Worm (Caenorhabditis elegans) whole organism, young adult: Measurements from ENCODE around the gene mig-17.
"Not testable (repeated sequence)": the region's sequence is repeated elsewhere in the genome, so short reads cannot be mapped to it uniquely, and the experiment has no call there.

Experiments used
- D2030.7 ChIP-seq: fragments of 200-800 bp; sonication (Bioruptor generic); IDR thresholded peaks from 2 replicates; pipeline ENCODE4 v1.3.6; 2022; ENCODE audit warnings: missing genetic modification reagents, missing genetic modification characterization, missing compliant biosample characterization
- F22D6.2 ChIP-seq: sonication (generic microtip); optimal IDR thresholded peaks from 2 replicates; lab custom pipeline; 2016; ENCODE audit warnings: mild to moderate bottlenecking, missing genetic modification characterization, missing compliant biosample characterization
- F33H1.4 ChIP-seq: fragments of 200-800 bp; sonication (Bioruptor generic); IDR thresholded peaks from 2 replicates; pipeline ENCODE4 v1.3.6; 2022; ENCODE audit warnings: missing genetic modification reagents, missing genetic modification characterization, missing compliant biosample characterization
- F49E8.2 ChIP-seq: sonication (generic microtip); optimal IDR thresholded peaks from 3 replicates; lab custom pipeline; 2017; ENCODE audit warnings: missing genetic modification characterization, mild to moderate bottlenecking, missing compliant biosample characterization, antibody characterized with exemption, moderate library complexity; ENCODE audit not compliant: insufficient read depth
- F57A8.1 ChIP-seq: fragments of 200-800 bp; sonication (Bioruptor generic); optimal IDR thresholded peaks from 2 replicates; lab custom pipeline; 2018; ENCODE audit warnings: mild to moderate bottlenecking, missing genetic modification characterization, moderate library complexity, missing compliant biosample characterization
- ZK185.1 ChIP-seq: sonication (generic microtip); optimal IDR thresholded peaks from 2 replicates; lab custom pipeline; 2016; ENCODE audit warnings: mild to moderate bottlenecking, missing genetic modification characterization, missing compliant biosample characterization; ENCODE audit not compliant: poor library complexity, severe bottlenecking
- atf-7 ChIP-seq: sonication (generic microtip); optimal IDR thresholded peaks from 2 replicates; lab custom pipeline; 2017; ENCODE audit warnings: mild to moderate bottlenecking, missing genetic modification characterization, missing compliant biosample characterization
- ceh-27 ChIP-seq: fragments of 200-800 bp; sonication (Bioruptor generic); optimal IDR thresholded peaks from 2 replicates; lab custom pipeline; 2018; ENCODE audit warnings: mild to moderate bottlenecking, missing genetic modification characterization, moderate library complexity, missing compliant biosample characterization
- ceh-79 ChIP-seq: sonication (generic microtip); optimal IDR thresholded peaks from 2 replicates; lab custom pipeline; 2017; ENCODE audit warnings: mild to moderate bottlenecking, missing genetic modification characterization, missing compliant biosample characterization
- ceh-91 ChIP-seq: fragments of 200-800 bp; sonication (Bioruptor generic); IDR thresholded peaks from 2 replicates; pipeline ENCODE4 v1.3.6; 2022; ENCODE audit warnings: missing genetic modification reagents, missing genetic modification characterization, missing compliant biosample characterization
- dox-1 ChIP-seq: fragments of 200-800 bp; sonication (Bioruptor generic); IDR thresholded peaks from 2 replicates; pipeline ENCODE4 v1.3.6; 2022; ENCODE audit warnings: missing genetic modification reagents, missing genetic modification characterization, missing compliant biosample characterization
- egrh-3 ChIP-seq: fragments of 200-800 bp; sonication (Bioruptor generic); IDR thresholded peaks from 2 replicates; pipeline ENCODE4 v1.3.6; 2022; ENCODE audit warnings: missing genetic modification reagents, missing genetic modification characterization, missing compliant biosample characterization
- ekl-4 ChIP-seq: fragments of 200-800 bp; sonication (Bioruptor generic); IDR thresholded peaks from 2 replicates; pipeline ENCODE4 v1.3.6; 2022; ENCODE audit warnings: missing genetic modification reagents, missing genetic modification characterization, missing compliant biosample characterization
- him-1 ChIP-seq: sonication (generic microtip); optimal IDR thresholded peaks from 2 replicates; lab custom pipeline; 2016; ENCODE audit warnings: missing genotype, missing genetic modification reagents, missing genetic modification characterization, missing compliant biosample characterization
- hmg-20 ChIP-seq: fragments of 200-800 bp; sonication (Bioruptor generic); IDR thresholded peaks from 2 replicates; pipeline ENCODE4 v1.3.6; 2022; ENCODE audit warnings: missing genetic modification reagents, missing genetic modification characterization, missing compliant biosample characterization
- hrde-1 ChIP-seq: sonication (generic microtip); optimal IDR thresholded peaks from 2 replicates; lab custom pipeline; 2016; ENCODE audit warnings: missing genetic modification characterization, mild to moderate bottlenecking, missing compliant biosample characterization, moderate library complexity, missing genotype, missing genetic modification reagents, borderline replicate concordance
- hsf-1 ChIP-seq: fragments of 200-800 bp; sonication (Bioruptor generic); IDR thresholded peaks from 2 replicates; pipeline ENCODE4 v1.3.6; 2022; ENCODE audit warnings: missing genetic modification reagents, missing genetic modification characterization, missing compliant biosample characterization
- let-526 ChIP-seq: fragments of 200-800 bp; sonication (Bioruptor generic); IDR thresholded peaks from 2 replicates; pipeline ENCODE4 v1.3.6; 2022; ENCODE audit warnings: missing genetic modification reagents, missing genetic modification characterization, missing compliant biosample characterization
- lin-26 ChIP-seq: fragments of 200-800 bp; sonication (Bioruptor generic); IDR thresholded peaks from 2 replicates; pipeline ENCODE4 v1.3.6; 2022; ENCODE audit warnings: missing genetic modification reagents, missing genetic modification characterization, missing compliant biosample characterization
- lin-35 ChIP-seq, 3 experiments: fragments of 150-350 bp in 2 of 3; sonication (generic microtip) in 1 of 3; optimal IDR thresholded peaks; 2 replicates each; lab custom pipeline; 2014 to 2018; ENCODE audit warnings: missing biosample characterization in 3 of 3, missing genetic modification characterization in 3 of 3, missing genetic modification reagents in 3 of 3
- lin-40 ChIP-seq: sonication (generic microtip); optimal IDR thresholded peaks from 2 replicates; lab custom pipeline; 2016; ENCODE audit warnings: missing genetic modification characterization, mild to moderate bottlenecking, missing compliant biosample characterization, missing genotype, missing genetic modification reagents
- lir-1 ChIP-seq: fragments of 200-800 bp; sonication (Bioruptor generic); conservative IDR thresholded peaks from 2 replicates; pipeline ENCODE4 v1.3.6; 2022; ENCODE audit warnings: missing genetic modification reagents, missing genetic modification characterization, missing compliant biosample characterization
- lsl-1 ChIP-seq: fragments of 200-800 bp; sonication (Bioruptor generic); optimal IDR thresholded peaks from 2 replicates; lab custom pipeline; 2018; ENCODE audit warnings: mild to moderate bottlenecking, missing genetic modification characterization, moderate library complexity, missing compliant biosample characterization
- madf-10 ChIP-seq: sonication (generic microtip); optimal IDR thresholded peaks from 2 replicates; lab custom pipeline; 2016; ENCODE audit warnings: mild to moderate bottlenecking, missing genetic modification characterization, missing compliant biosample characterization
- madf-6 ChIP-seq: fragments of 200-800 bp; sonication (Bioruptor generic); IDR thresholded peaks from 2 replicates; pipeline ENCODE4 v1.3.6; 2022; ENCODE audit warnings: missing genetic modification reagents, missing genetic modification characterization, missing compliant biosample characterization
- mcd-1 ChIP-seq: fragments of 200-800 bp; sonication (Bioruptor generic); IDR thresholded peaks from 2 replicates; pipeline ENCODE4 v1.3.6; 2022; ENCODE audit warnings: missing genetic modification reagents, missing genetic modification characterization, missing compliant biosample characterization
- mel-28 ChIP-seq: sonication (generic microtip); optimal IDR thresholded peaks from 2 replicates; lab custom pipeline; 2016; ENCODE audit warnings: borderline replicate concordance, mild to moderate bottlenecking, missing genetic modification characterization, missing compliant biosample characterization
- mxl-1 ChIP-seq: sonication (generic microtip); optimal IDR thresholded peaks from 2 replicates; lab custom pipeline; 2016; ENCODE audit warnings: missing genetic modification characterization, missing compliant biosample characterization
- nhr-179 ChIP-seq: sonication (generic microtip); optimal IDR thresholded peaks from 2 replicates; lab custom pipeline; 2016; ENCODE audit warnings: mild to moderate bottlenecking, missing genetic modification characterization, missing compliant biosample characterization
- pha-4 ChIP-seq: fragments of 150-350 bp; sonication (generic microtip); optimal IDR thresholded peaks from 2 replicates; lab custom pipeline; 2014; ENCODE audit warnings: missing biosample characterization, missing genetic modification reagents, missing genetic modification characterization
- snpc-1.3 ChIP-seq: sonication (generic microtip); optimal IDR thresholded peaks from 2 replicates; lab custom pipeline; 2017; ENCODE audit warnings: missing genetic modification characterization, mild to moderate bottlenecking, missing compliant biosample characterization, antibody characterized with exemption, moderate library complexity, missing genotype, missing genetic modification reagents; ENCODE audit not compliant: insufficient read depth
- zfh-2 ChIP-seq: fragments of 200-800 bp; sonication (Bioruptor generic); conservative IDR thresholded peaks from 2 replicates; pipeline ENCODE4 v1.3.6; 2022; ENCODE audit warnings: missing genetic modification reagents, missing genetic modification characterization, missing compliant biosample characterization
- zim-3 ChIP-seq: sonication (generic microtip); optimal IDR thresholded peaks from 2 replicates; lab custom pipeline; 2017; ENCODE audit warnings: mild to moderate bottlenecking, missing genetic modification characterization, moderate library complexity, missing compliant biosample characterization
- ztf-25 ChIP-seq: fragments of 200-800 bp; sonication (Bioruptor generic); IDR thresholded peaks from 2 replicates; pipeline ENCODE4 v1.3.6; 2022; ENCODE audit warnings: missing genetic modification reagents, missing genetic modification characterization, missing compliant biosample characterization
- ztf-3 ChIP-seq: fragments of 200-800 bp; sonication (Bioruptor generic); optimal IDR thresholded peaks from 2 replicates; lab custom pipeline; 2018; ENCODE audit warnings: mild to moderate bottlenecking, missing genetic modification characterization, missing compliant biosample characterization

Gene mig-17

ce11 chrV:11479406-11479805 is 32.9 kb downstream of the mig-17 start, which contains the start of gene T11F9.22:
TSS of gene T11F9.22 (plus strand) at chrV:11479706.
- no peak for TF ChIP-seq dox-1 (GFP tag; lab: Robert Waterston, UW)
- no peak for TF ChIP-seq F57A8.1
- TF ChIP-seq mel-28 (tag; lab: Kevin White, UChicago), result no peak
- no peak for TF ChIP-seq hsf-1
- TF ChIP-seq snpc-1.3, result no peak
- TF ChIP-seq ztf-3, result no peak
- no peak for TF ChIP-seq zfh-2 (GFP tag; lab: Robert Waterston, UW)
- TF ChIP-seq D2030.7 (GFP tag; lab: Robert Waterston, UW), result no peak
- no peak for TF ChIP-seq nhr-179 (tag; lab: Kevin White, UChicago)
- TF ChIP-seq mcd-1 (GFP tag; lab: Robert Waterston, UW), result no peak
- no peak for TF ChIP-seq lin-40 (tag; lab: Kevin White, UChicago)
- no peak for TF ChIP-seq atf-7 (tag; lab: Kevin White, UChicago)
- no peak for TF ChIP-seq F49E8.2 (tag; lab: Kevin White, UChicago)
- no peak for TF ChIP-seq mxl-1 (tag; lab: Kevin White, UChicago)
- TF ChIP-seq lin-26, result no peak
- TF ChIP-seq him-1 (tag; lab: Kevin White, UChicago), result no peak

- not testable (repeated sequence) for TF ChIP-seq pha-4 (tag; lab: Kevin White, UChicago); ZK185.1 (tag; lab: Kevin White, UChicago); ceh-91 (GFP tag; lab: Robert Waterston, UW)
Measured at ce11 chrV:11480734-11481133, 34.2 kb downstream of the mig-17 start, which contains the start of gene T11F9.14. TSS of gene T11F9.14 (minus strand) at chrV:11480834.

- TF ChIP-seq F33H1.4 (GFP tag; lab: Robert Waterston, UW) (peak; percentile 68), lsl-1 (GFP tag; lab: Kevin White, UChicago) (peak; percentile 62), madf-6 (peak; percentile 33; the same call in 1 of the 2 replicates)
Measured at ce11 chrV:11483580-11484092, 37.2 kb downstream of the mig-17 start, which contains the start of gene col-157. TSS of gene col-157 (plus strand) at chrV:11484042.

- peak; percentile 62; the same call in 1 of the 2 replicates for TF ChIP-seq egrh-3 (GFP tag; lab: Robert Waterston, UW)
- TF ChIP-seq lir-1, result no peak
- 0 out of 2 replicates have a peak, but pooled peaks have one; percentile 6 for TF ChIP-seq hmg-20
- peak; percentile 65 for TF ChIP-seq zfh-2 (GFP tag; lab: Robert Waterston, UW)
Measured at ce11 chrV:11484404-11484803, 37.9 kb downstream of the mig-17 start.

- TF ChIP-seq let-526, result no peak
- TF ChIP-seq F33H1.4 (GFP tag; lab: Robert Waterston, UW), result no peak
- no peak for TF ChIP-seq ZK185.1 (tag; lab: Kevin White, UChicago)
- TF ChIP-seq ekl-4 (GFP tag; lab: Robert Waterston, UW), result no peak
- TF ChIP-seq zim-3 (tag; lab: Kevin White, UChicago), result no peak
- TF ChIP-seq madf-10 (tag; lab: Kevin White, UChicago), result no peak
- TF ChIP-seq ztf-25, result no peak
- TF ChIP-seq F22D6.2 (tag; lab: Kevin White, UChicago), result no peak
- no peak for TF ChIP-seq hrde-1 (tag; lab: Kevin White, UChicago)
- TF ChIP-seq ceh-79 (tag; lab: Kevin White, UChicago), result no peak
- no peak for TF ChIP-seq lin-35 (GFP tag; optimal IDR thresholded peaks at IDR 0.05; lab: Kevin White, UChicago)
- TF ChIP-seq ceh-27 (GFP tag; lab: Kevin White, UChicago), result no peak
- TF ChIP-seq, all 124 proteins: peak for 0
Measured at ce11 chrV:11485558-11485957, 39.1 kb downstream of the mig-17 start, which contains the start of gene srh-1. TSS of gene srh-1 (plus strand) at chrV:11485858.
